Worm (Caenorhabditis elegans) whole organism, L4 larva: ENCODE measurements around the gene cal-7.

Experiments used
- D1046.2 ChIP-seq: fragments of 200-800 bp; sonication (Bioruptor generic); IDR thresholded peaks from 2 replicates; pipeline ENCODE4 v1.3.6; 2022; ENCODE audit warnings: missing genetic modification characterization, missing compliant biosample characterization
- F10B5.3 ChIP-seq: sonication (generic microtip); optimal IDR thresholded peaks from 2 replicates; lab custom pipeline; 2016; ENCODE audit warnings: mild to moderate bottlenecking, missing genetic modification characterization, missing compliant biosample characterization
- F26F4.8 ChIP-seq: fragments of 200-800 bp; sonication (Bioruptor generic); conservative IDR thresholded peaks from 2 replicates; pipeline ENCODE4 v1.3.6; 2022; ENCODE audit warnings: missing genetic modification characterization, missing compliant biosample characterization
- T20F7.1 ChIP-seq: fragments of 200-800 bp; sonication (Bioruptor generic); optimal IDR thresholded peaks from 2 replicates; lab custom pipeline; 2018; ENCODE audit warnings: mild to moderate bottlenecking, missing genetic modification characterization, missing compliant biosample characterization
- T26A8.4 ChIP-seq: fragments of 200-800 bp; sonication (Bioruptor generic); IDR thresholded peaks from 2 replicates; pipeline ENCODE4 v1.3.6; 2022; ENCODE audit warnings: missing genetic modification characterization, missing compliant biosample characterization
- Y75B8A.6 ChIP-seq: fragments of 200-800 bp; sonication (Bioruptor generic); IDR thresholded peaks from 2 replicates; pipeline ENCODE4 v1.3.6; 2022; ENCODE audit warnings: missing genetic modification reagents, missing genetic modification characterization, missing compliant biosample characterization
- ZK337.2 ChIP-seq: fragments of 200-800 bp; sonication (Bioruptor generic); IDR thresholded peaks from 2 replicates; pipeline ENCODE4 v1.3.6; 2022; ENCODE audit warnings: missing genetic modification reagents, missing genetic modification characterization, missing compliant biosample characterization
- ZK546.5 ChIP-seq, 2 experiments: sonication (generic microtip); optimal IDR thresholded peaks; 2 replicates each; lab custom pipeline; 2017; ENCODE audit warnings: missing biosample characterization in 2 of 2, missing genetic modification characterization in 2 of 2
- aha-1 ChIP-seq: fragments of 150-350 bp; peaks from one replicate; lab custom pipeline; 2014; ENCODE audit warnings: missing biosample characterization, missing genetic modification characterization
- aly-2 ChIP-seq: sonication (generic microtip); optimal IDR thresholded peaks from 2 replicates; lab custom pipeline; 2018; ENCODE audit warnings: missing biosample characterization, missing genetic modification characterization
- arid-1 ChIP-seq: fragments of 200-800 bp; sonication (Bioruptor generic); conservative IDR thresholded peaks from 2 replicates; pipeline ENCODE4 v1.3.6; 2022; ENCODE audit warnings: missing genetic modification reagents, missing genetic modification characterization, missing compliant biosample characterization
- ceh-32 ChIP-seq: sonication (generic microtip); optimal IDR thresholded peaks from 2 replicates; lab custom pipeline; 2016; ENCODE audit warnings: mild to moderate bottlenecking, missing genetic modification characterization, missing compliant biosample characterization; ENCODE audit not compliant: poor library complexity
- ceh-44 ChIP-seq: fragments of 200-800 bp; sonication (Bioruptor generic); IDR thresholded peaks from 2 replicates; pipeline ENCODE4 v1.3.6; 2022; ENCODE audit warnings: missing genetic modification reagents, missing genetic modification characterization, missing compliant biosample characterization
- ces-1 ChIP-seq: fragments of 150-350 bp; sonication (generic microtip); optimal IDR thresholded peaks from 4 replicates; lab custom pipeline; 2014; ENCODE audit warnings: missing biosample characterization, missing genetic modification reagents, missing genetic modification characterization
- daf-16 ChIP-seq, 3 experiments: sonication (generic microtip); optimal IDR thresholded peaks; 2 replicates each; lab custom pipeline; 2016 to 2017; ENCODE audit warnings: missing genetic modification characterization in 3 of 3, missing genetic modification reagents in 3 of 3, mild to moderate bottlenecking in 2 of 3, missing compliant biosample characterization in 2 of 3, missing biosample characterization in 1 of 3, moderate library complexity in 1 of 3
- duxl-1 ChIP-seq: sonication (generic microtip); optimal IDR thresholded peaks from 2 replicates; lab custom pipeline; 2016; ENCODE audit warnings: mild to moderate bottlenecking, missing genetic modification characterization, moderate library complexity, missing compliant biosample characterization; ENCODE audit not compliant: poor library complexity
- egl-27 ChIP-seq: sonication (generic microtip); optimal IDR thresholded peaks from 3 replicates; lab custom pipeline; 2017; ENCODE audit warnings: missing biosample characterization, missing genetic modification reagents, missing genetic modification characterization
- egl-43 ChIP-seq: fragments of 200-800 bp; sonication (Bioruptor generic); IDR thresholded peaks from 2 replicates; pipeline ENCODE4 v1.3.6; 2022; ENCODE audit warnings: missing genetic modification reagents, missing genetic modification characterization, missing compliant biosample characterization
- fkh-10 ChIP-seq: fragments of 150-350 bp; optimal IDR thresholded peaks from 2 replicates; lab custom pipeline; 2014; ENCODE audit warnings: missing biosample characterization, missing genetic modification reagents, missing genetic modification characterization
- fos-1 ChIP-seq: fragments of 150-350 bp; optimal IDR thresholded peaks from 2 replicates; lab custom pipeline; 2014; ENCODE audit warnings: missing biosample characterization, missing genetic modification characterization
- hif-1 ChIP-seq, 2 experiments: sonication (generic microtip); optimal IDR thresholded peaks; 2 replicates each; lab custom pipeline; 2016 to 2017; ENCODE audit warnings: missing compliant biosample characterization in 2 of 2, missing genetic modification characterization in 2 of 2, missing genetic modification reagents in 2 of 2, missing genotype in 2 of 2, mild to moderate bottlenecking in 1 of 2
- hmg-1.1 ChIP-seq: fragments of 200-800 bp; sonication (Bioruptor generic); IDR thresholded peaks from 2 replicates; pipeline ENCODE4 v1.3.6; 2022; ENCODE audit warnings: missing genetic modification reagents, missing genetic modification characterization, missing compliant biosample characterization
- jun-1 ChIP-seq: fragments of 150-350 bp; optimal IDR thresholded peaks from 2 replicates; lab custom pipeline; 2014; ENCODE audit warnings: missing biosample characterization, missing genetic modification reagents, missing genetic modification characterization
- lin-1 ChIP-seq: fragments of 200-800 bp; sonication (Bioruptor generic); IDR thresholded peaks from 2 replicates; pipeline ENCODE4 v1.3.6; 2022; ENCODE audit warnings: missing genetic modification reagents, missing genetic modification characterization, missing compliant biosample characterization
- lin-13 ChIP-seq: fragments of 150-350 bp; optimal IDR thresholded peaks from 2 replicates; lab custom pipeline; 2014; ENCODE audit warnings: missing biosample characterization, missing genetic modification reagents, missing genetic modification characterization
- lin-29 ChIP-seq: fragments of 200-800 bp; sonication (Bioruptor generic); IDR thresholded peaks from 2 replicates; pipeline ENCODE4 v1.3.6; 2022; ENCODE audit warnings: missing genetic modification reagents, missing genetic modification characterization, missing compliant biosample characterization
- lin-38 ChIP-seq: fragments of 200-800 bp; sonication (Bioruptor generic); IDR thresholded peaks from 2 replicates; pipeline ENCODE4 v1.3.6; 2022; ENCODE audit warnings: missing genetic modification reagents, missing genetic modification characterization, missing compliant biosample characterization
- mdt-29 ChIP-seq: fragments of 200-800 bp; sonication (Bioruptor generic); IDR thresholded peaks from 2 replicates; pipeline ENCODE4 v1.3.6; 2022; ENCODE audit warnings: missing genetic modification reagents, missing genetic modification characterization, missing compliant biosample characterization
- mes-2 ChIP-seq: sonication (generic microtip); optimal IDR thresholded peaks from 2 replicates; lab custom pipeline; 2016; ENCODE audit warnings: missing genotype, mild to moderate bottlenecking, missing genetic modification characterization, missing compliant biosample characterization; ENCODE audit not compliant: poor library complexity, severe bottlenecking
- nhr-11 ChIP-seq: fragments of 150-350 bp; optimal IDR thresholded peaks from 2 replicates; lab custom pipeline; 2014; ENCODE audit warnings: missing biosample characterization, missing genetic modification characterization
- nhr-25 ChIP-seq: sonication (generic microtip); optimal IDR thresholded peaks from 2 replicates; lab custom pipeline; 2017; ENCODE audit warnings: missing genetic modification characterization, mild to moderate bottlenecking, missing compliant biosample characterization, antibody characterized with exemption, moderate library complexity, borderline replicate concordance; ENCODE audit not compliant: insufficient read depth
- nhr-28 ChIP-seq: fragments of 150-350 bp; optimal IDR thresholded peaks from 2 replicates; lab custom pipeline; 2014; ENCODE audit warnings: missing biosample characterization, missing genetic modification characterization
- nhr-42 ChIP-seq: fragments of 200-800 bp; sonication (Bioruptor generic); IDR thresholded peaks from 2 replicates; pipeline ENCODE4 v1.3.6; 2022; ENCODE audit warnings: missing genetic modification characterization, missing compliant biosample characterization
- nhr-48 ChIP-seq: sonication (generic microtip); optimal IDR thresholded peaks from 2 replicates; lab custom pipeline; 2016; ENCODE audit warnings: mild to moderate bottlenecking, missing genetic modification characterization, missing compliant biosample characterization
- pha-4 ChIP-seq, 2 experiments: fragments of 150-350 bp in 1 of 2; fragments of 200-800 bp in 1 of 2; sonication (Bioruptor generic) in 1 of 2; IDR thresholded peaks in 1 of 2; optimal IDR thresholded peaks in 1 of 2; 2 replicates each; pipeline versions ENCODE4 v1.3.6 to Lab custom; 2014 to 2022; ENCODE audit warnings: missing genetic modification characterization in 2 of 2, missing genetic modification reagents in 2 of 2, missing biosample characterization in 1 of 2, missing compliant biosample characterization in 1 of 2
- rbr-2 ChIP-seq: sonication (generic microtip); optimal IDR thresholded peaks from 2 replicates; lab custom pipeline; 2016; ENCODE audit warnings: missing genotype, missing genetic modification characterization, missing compliant biosample characterization
- saeg-2 ChIP-seq: fragments of 200-800 bp; sonication (Bioruptor generic); IDR thresholded peaks from 2 replicates; pipeline ENCODE4 v1.3.6; 2022; ENCODE audit warnings: missing genetic modification reagents, missing genetic modification characterization, missing compliant biosample characterization
- set-16 ChIP-seq: fragments of 200-800 bp; sonication (Bioruptor generic); IDR thresholded peaks from 2 replicates; pipeline ENCODE4 v1.3.6; 2022; ENCODE audit warnings: missing genetic modification reagents, missing genetic modification characterization, missing compliant biosample characterization
- skn-1 ChIP-seq: fragments of 150-350 bp; optimal IDR thresholded peaks from 2 replicates; lab custom pipeline; 2014; ENCODE audit warnings: missing biosample characterization, missing genetic modification characterization
- snpc-4 ChIP-seq: fragments of 150-350 bp; optimal IDR thresholded peaks from 2 replicates; lab custom pipeline; 2014; ENCODE audit warnings: missing biosample characterization, missing genetic modification characterization
- spr-3 ChIP-seq: fragments of 200-800 bp; sonication (Bioruptor generic); optimal IDR thresholded peaks from 2 replicates; lab custom pipeline; 2018; ENCODE audit warnings: mild to moderate bottlenecking, missing genetic modification characterization, missing compliant biosample characterization
- unc-130 ChIP-seq: sonication (generic microtip); optimal IDR thresholded peaks from 2 replicates; lab custom pipeline; 2016; ENCODE audit warnings: missing genetic modification reagents, missing genetic modification characterization, missing compliant biosample characterization
- unc-39 ChIP-seq: sonication (generic microtip); optimal IDR thresholded peaks from 2 replicates; lab custom pipeline; 2017; ENCODE audit warnings: missing biosample characterization, missing genetic modification characterization
- unc-62 ChIP-seq, 3 experiments: fragments of 150-350 bp in 1 of 3; sonication (generic microtip); optimal IDR thresholded peaks in 2 of 3; peaks in 1 of 3; 1 replicate in 1 of 3; 2 replicates in 2 of 3; lab custom pipeline; 2014 to 2017; ENCODE audit warnings: missing biosample characterization in 3 of 3, missing genetic modification characterization in 3 of 3, missing genetic modification reagents in 3 of 3, missing genotype in 1 of 3
- vab-7 ChIP-seq: fragments of 200-800 bp; sonication (Bioruptor generic); IDR thresholded peaks from 2 replicates; pipeline ENCODE4 v1.3.6; 2022; ENCODE audit warnings: missing genetic modification reagents, missing genetic modification characterization, missing compliant biosample characterization
- zag-1 ChIP-seq: fragments of 150-350 bp; optimal IDR thresholded peaks from 2 replicates; lab custom pipeline; 2014; ENCODE audit warnings: missing biosample characterization, missing genetic modification characterization
- zfp-3 ChIP-seq: fragments of 200-800 bp; sonication (Bioruptor generic); conservative IDR thresholded peaks from 2 replicates; pipeline ENCODE4 v1.3.6; 2022; ENCODE audit warnings: missing genetic modification reagents, missing genetic modification characterization, missing compliant biosample characterization
- ztf-11 ChIP-seq: fragments of 150-350 bp; optimal IDR thresholded peaks from 2 replicates; lab custom pipeline; 2014; ENCODE audit warnings: missing biosample characterization, missing genetic modification characterization

Gene cal-7

ce11 chrV:9729462-9730162 is 4.3 kb upstream of the cal-7 start, which contains the start of the genes aagr-3 and drap-1 (continued):
- TF ChIP-seq lin-13 (GFP tag; lab: Kevin White, UChicago) (peak; percentile 43), F10B5.3 (tag; lab: Kevin White, UChicago) (no peak), Y75B8A.6 (GFP tag; lab: Robert Waterston, UW) (no peak), D1046.2 (GFP tag; lab: Robert Waterston, UW) (no peak), ces-1 (no peak), unc-39 (no peak), arid-1 (no peak), spr-3 (GFP tag; lab: Kevin White, UChicago) (no peak), zag-1 (tag; lab: Kevin White, UChicago) (no peak), fos-1 (no peak), lin-1 (GFP tag; lab: Robert Waterston, UW) (no peak), mdt-29 (GFP tag; lab: Robert Waterston, UW) (no peak), unc-62 (GFP tag; optimal IDR thresholded peaks at IDR 0.05 in 1 of 2; lab: Kevin White, UChicago) (no peak), unc-62 (tag; optimal IDR thresholded peaks at IDR 0.05; lab: Kevin White, UChicago) (no peak), nhr-48 (tag; lab: Kevin White, UChicago) (no peak), lin-29 (no peak), aha-1 (tag; lab: Kevin White, UChicago) (peak; percentile 78), ZK337.2 (GFP tag; lab: Robert Waterston, UW) (no peak), ceh-32 (tag; lab: Kevin White, UChicago) (no peak), egl-43 (GFP tag; lab: Robert Waterston, UW) (no peak), nhr-11 (tag; lab: Kevin White, UChicago) (no peak), F26F4.8 (GFP tag; lab: Robert Waterston, UW) (no peak), fkh-10 (GFP tag; lab: Kevin White, UChicago) (peak; percentile 4), daf-16 (GFP tag; optimal IDR thresholded peaks at IDR 0.05; lab: Kevin White, UChicago) (no peak), daf-16 (tag; optimal IDR thresholded peaks at IDR 0.05; lab: Kevin White, UChicago) (peak; percentile 82), jun-1 (tag; lab: Kevin White, UChicago) (no peak), egl-27 (no peak), skn-1 (tag; lab: Kevin White, UChicago) (no peak), nhr-25 (tag; lab: Kevin White, UChicago) (no peak), T20F7.1 (peak; percentile 63), unc-130 (GFP tag; lab: Kevin White, UChicago) (no peak), duxl-1 (tag; lab: Kevin White, UChicago) (no peak), hmg-1.1 (GFP tag; lab: Robert Waterston, UW) (peak; percentile 39; the same call in 1 of the 2 replicates), nhr-42 (GFP tag; lab: Robert Waterston, UW) (no peak), set-16 (GFP tag; lab: Robert Waterston, UW) (no peak), pha-4 (GFP tag; IDR thresholded peaks at IDR 0.05; lab: Robert Waterston, UW) (no peak), pha-4 (tag; optimal IDR thresholded peaks at IDR 0.05; lab: Kevin White, UChicago) (peak; percentile 67), zfp-3 (GFP tag; lab: Robert Waterston, UW) (no peak), hif-1 (tag; optimal IDR thresholded peaks at IDR 0.05; lab: Kevin White, UChicago) (peak in 1 of 2 experiments; percentile 40), snpc-4 (no peak), nhr-28 (peak; percentile 57), ZK546.5 (tag; optimal IDR thresholded peaks at IDR 0.05; lab: Kevin White, UChicago) (no peak), rbr-2 (tag; lab: Kevin White, UChicago) (peak; percentile 34), lin-38 (peak; percentile 78), T26A8.4 (GFP tag; lab: Robert Waterston, UW) (no peak), saeg-2 (GFP tag; lab: Robert Waterston, UW) (no peak), mes-2 (peak; percentile 67), ztf-11 (tag; lab: Kevin White, UChicago) (no peak), vab-7 (no peak), ceh-44 (GFP tag; lab: Robert Waterston, UW) (no peak), aly-2 (no peak)
